Fruit fly (Drosophila melanogaster): Measurements from ENCODE around the gene mri.

The mri gene

dm6 chr3L:246644-247199 lies 46.7 kb downstream of the mri start (continued):
- TF ChIP-seq ewg (GFP tag; optimal IDR thresholded peaks at IDR 0.05) (no peak), pb (GFP tag; optimal IDR thresholded peaks at IDR 0.05) (peak; percentile 36), stwl (tag; optimal IDR thresholded peaks at IDR 0.05) (peak; percentile 82), ap (GFP tag; IDR thresholded peaks at IDR 0.05) (no peak), CG9215 (GFP tag; IDR thresholded peaks at IDR 0.05) (no peak), Taf1 (GFP tag; IDR thresholded peaks at IDR 0.05) (no peak), Nf-YA (GFP tag; IDR thresholded peaks at IDR 0.05) (peak; percentile 87), zfh2 (GFP tag; optimal IDR thresholded peaks at IDR 0.05) (peak; percentile 43), wor (GFP tag; IDR thresholded peaks at IDR 0.05) (no peak), Hr51 (GFP tag; optimal IDR thresholded peaks at IDR 0.05) (peak in 1 of 2 experiments; percentile 12), repo (GFP tag; optimal IDR thresholded peaks at IDR 0.05) (peak; percentile 32), CG16779 (GFP tag; IDR thresholded peaks at IDR 0.05) (no peak), en (GFP tag; optimal IDR thresholded peaks at IDR 0.05) (peak; percentile 36), az2 (GFP tag; optimal IDR thresholded peaks at IDR 0.05) (peak; percentile 6), MBD-R2 (GFP tag; IDR thresholded peaks at IDR 0.05) (peak; percentile 55), CG9932 (GFP tag; IDR thresholded peaks at IDR 0.05) (no peak), CG8924 (tag; optimal IDR thresholded peaks at IDR 0.05) (no peak), CG43689 (GFP tag; IDR thresholded peaks at IDR 0.05) (no peak), MTF-1 (GFP tag; optimal IDR thresholded peaks at IDR 0.05; ENCODE audit: borderline replicate concordance) (no peak), CG11093 (GFP tag; IDR thresholded peaks at IDR 0.05) (no peak), btn (GFP tag; optimal IDR thresholded peaks at IDR 0.05) (no peak), CG7357 (GFP tag; IDR thresholded peaks at IDR 0.05) (no peak), CG7786 (GFP tag; optimal IDR thresholded peaks at IDR 0.05) (peak; percentile 21), CG6854 (GFP tag; optimal IDR thresholded peaks at IDR 0.05) (no peak), slp2 (GFP tag; optimal IDR thresholded peaks at IDR 0.05) (peak; percentile 28), CG9727 (GFP tag; optimal IDR thresholded peaks at IDR 0.05) (peak; percentile 35), C15 (GFP tag; IDR thresholded peaks at IDR 0.05) (no peak), CG5953 (GFP tag; IDR thresholded peaks at IDR 0.05) (peak; percentile 54; the same call in 1 of the 2 replicates), nmo (GFP tag; optimal IDR thresholded peaks at IDR 0.05) (peak; percentile 64), CG3163 (GFP tag; optimal IDR thresholded peaks at IDR 0.05) (no peak), corto (GFP tag; optimal IDR thresholded peaks at IDR 0.05) (no peak), Bdp1 (GFP tag; optimal IDR thresholded peaks at IDR 0.05) (peak; percentile 51), CG1602 (GFP tag; optimal IDR thresholded peaks at IDR 0.05) (peak; percentile 34), CG6175 (GFP tag; IDR thresholded peaks at IDR 0.05) (no peak), gt (GFP tag; IDR thresholded peaks at IDR 0.05) (no peak), CG4424 (GFP tag; optimal IDR thresholded peaks at IDR 0.05) (no peak), CG7556 (GFP tag; optimal IDR thresholded peaks at IDR 0.05) (no peak), sob (GFP tag; IDR thresholded peaks at IDR 0.05) (0 out of 2 replicates have a peak, but pooled peaks have one; percentile 42), h (optimal IDR thresholded peaks at IDR 0.05) (no peak), CG1792 (GFP tag; optimal IDR thresholded peaks at IDR 0.05) (peak; percentile 45), CG11504 (tag; optimal IDR thresholded peaks at IDR 0.05) (no peak), CG10431 (GFP tag; optimal IDR thresholded peaks at IDR 0.05) (no peak), CG1529 (GFP tag; optimal IDR thresholded peaks at IDR 0.05) (no peak), br (optimal IDR thresholded peaks at IDR 0.05) (no peak), Lhr (GFP tag; optimal IDR thresholded peaks at IDR 0.05) (peak; percentile 83), BtbVII (GFP tag; optimal IDR thresholded peaks at IDR 0.05) (no peak), crol (GFP tag; IDR thresholded peaks at IDR 0.05) (no peak), CG16815 (GFP tag; optimal IDR thresholded peaks at IDR 0.05) (no peak), CG18764 (GFP tag; optimal IDR thresholded peaks at IDR 0.05) (peak; percentile 47), HLH4C (GFP tag; IDR thresholded peaks at IDR 0.05; ENCODE audit: partially characterized antibody) (peak; percentile 64; the same call in 2 of the 3 replicates), CG10209 (GFP tag; optimal IDR thresholded peaks at IDR 0.05) (peak; percentile 39), mam (GFP tag; optimal IDR thresholded peaks at IDR 0.05) (peak; percentile 41)

All from whole organism, embryonic.